Fruit fly (Drosophila melanogaster) whole organism, embryonic: ENCODE data around the gene CG8319.

Source experiments
- GATAe ChIP-seq: fragments of 200-800 bp; sonication (Bioruptor generic); conservative IDR thresholded peaks from 2 replicates; pipeline ENCODE4 v1.3.6; 2022; ENCODE audit warnings: missing biosample characterization, missing genetic modification characterization
- fu2 ChIP-seq: fragments of 200-800 bp; sonication (Bioruptor generic); optimal IDR thresholded peaks from 2 replicates; lab custom pipeline; 2016; ENCODE audit warnings: missing biosample characterization, missing genetic modification characterization

DNA sequence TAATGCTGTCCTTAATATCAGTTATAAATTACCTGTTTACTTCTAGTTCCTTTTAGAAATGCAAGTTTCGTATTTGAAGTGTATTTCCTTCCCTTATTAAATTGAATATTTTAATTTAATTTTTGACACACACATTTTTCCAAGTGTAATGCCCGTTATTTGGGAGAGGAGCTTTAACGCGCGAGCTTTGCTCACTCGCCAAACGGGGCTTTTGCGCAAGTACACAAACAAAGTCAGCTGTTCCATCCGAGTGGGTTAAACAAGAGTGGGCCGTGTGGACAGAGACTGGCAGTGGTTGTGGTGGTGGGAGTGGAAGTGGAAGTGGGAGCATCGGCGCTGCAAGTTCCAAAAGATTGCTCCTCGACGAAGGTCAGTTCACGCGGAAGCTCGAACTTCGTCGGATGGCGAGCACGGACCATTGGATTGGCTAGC is 46.0 kb upstream of the CG8319 start, which contains the start of gene CG8301:
- TF ChIP-seq fu2 (GFP tag; lab: Kevin White, UChicago) (no peak), GATAe (no peak)
